Fruit fly (Drosophila melanogaster) whole organism, prepupa: Measurements from ENCODE around the gene Polr3G.

Source experiments
- CG10669 ChIP-seq: fragments of 200-800 bp; sonication (Bioruptor generic); optimal IDR thresholded peaks from 3 replicates; lab custom pipeline; 2018; ENCODE audit warnings: missing biosample characterization, mild to moderate bottlenecking, missing genetic modification characterization, moderate library complexity
- CG6808 ChIP-seq: fragments of 200-800 bp; sonication (Bioruptor generic); optimal IDR thresholded peaks from 3 replicates; lab custom pipeline; 2017; ENCODE audit warnings: missing biosample characterization, missing genetic modification characterization, mild to moderate bottlenecking, moderate library complexity, missing genetic modification reagents
- CG7368 ChIP-seq: fragments of 200-800 bp; sonication (Bioruptor generic); optimal IDR thresholded peaks from 3 replicates; lab custom pipeline; 2016; ENCODE audit warnings: missing biosample characterization, missing genetic modification characterization
- eg ChIP-seq: fragments of 200-800 bp; sonication (Bioruptor generic); IDR thresholded peaks from 3 replicates; pipeline ENCODE4 v1.3.6; 2022; ENCODE audit warnings: missing biosample characterization, missing genetic modification characterization
- fd59A ChIP-seq: fragments of 200-800 bp; sonication (Bioruptor generic); optimal IDR thresholded peaks from 2 replicates; lab custom pipeline; 2017; ENCODE audit warnings: missing biosample characterization, mild to moderate bottlenecking, missing genetic modification characterization, missing genetic modification reagents

DNA sequence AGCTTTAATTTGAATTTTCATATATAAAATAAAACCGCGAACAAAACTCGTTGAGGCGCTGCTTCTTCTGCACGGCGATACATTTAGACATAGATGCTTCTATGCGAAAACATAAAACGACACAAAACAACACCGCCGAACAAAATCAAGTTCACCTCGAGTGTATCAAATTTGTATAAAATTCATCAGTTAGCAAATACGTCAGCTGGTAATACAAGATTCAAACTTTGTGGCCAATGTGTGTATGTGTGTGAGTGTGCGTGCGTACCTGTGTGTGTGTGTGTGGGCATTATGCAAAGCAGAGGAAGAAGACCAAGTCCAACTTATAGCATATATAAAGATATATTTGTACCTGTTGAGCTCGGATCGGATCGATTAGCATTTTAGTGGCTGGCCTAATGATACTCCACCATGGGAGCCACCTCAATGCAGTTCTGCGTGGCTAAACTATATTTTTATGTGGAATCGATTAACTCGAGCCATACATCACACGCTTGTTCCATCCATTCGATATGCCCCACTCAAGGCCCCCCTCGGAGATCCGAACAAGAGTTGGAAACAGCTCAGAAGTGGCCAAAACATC lies 32.4 kb downstream of the Polr3G start:
- TF ChIP-seq CG6808, result no peak
- TF ChIP-seq eg (GFP tag; lab: Robert Waterston, UW), result no peak
- no peak for TF ChIP-seq fd59A
- TF ChIP-seq CG7368 (GFP tag; lab: Kevin White, UChicago), result no peak
- TF ChIP-seq CG10669 (GFP tag; lab: Kevin White, UChicago), result no peak
